Worm (Caenorhabditis elegans) whole organism, L4 larva: ENCODE measurements around the gene memi-2.
A peak's percentile ranks its signal among the peaks of the same experiment; 100 is the strongest.

ENCODE experiments used
- D1046.2 ChIP-seq: fragments of 200-800 bp; sonication (Bioruptor generic); IDR thresholded peaks from 2 replicates; pipeline ENCODE4 v1.3.6; 2022; ENCODE audit warnings: missing genetic modification characterization, missing compliant biosample characterization
- F10B5.3 ChIP-seq: sonication (generic microtip); optimal IDR thresholded peaks from 2 replicates; lab custom pipeline; 2016; ENCODE audit warnings: mild to moderate bottlenecking, missing genetic modification characterization, missing compliant biosample characterization
- F26F4.8 ChIP-seq: fragments of 200-800 bp; sonication (Bioruptor generic); conservative IDR thresholded peaks from 2 replicates; pipeline ENCODE4 v1.3.6; 2022; ENCODE audit warnings: missing genetic modification characterization, missing compliant biosample characterization
- F44E2.7 ChIP-seq: fragments of 200-800 bp; sonication (Bioruptor generic); IDR thresholded peaks from 2 replicates; pipeline ENCODE4 v2.1.2; 2022; ENCODE audit warnings: missing genetic modification characterization, missing compliant biosample characterization
- F49E8.2 ChIP-seq: sonication (generic microtip); optimal IDR thresholded peaks from 2 replicates; lab custom pipeline; 2016; ENCODE audit warnings: missing compliant biosample characterization, mild to moderate bottlenecking, missing genetic modification characterization, borderline replicate concordance
- R02D3.7 ChIP-seq: fragments of 150-350 bp; sonication (generic microtip); optimal IDR thresholded peaks from 3 replicates; lab custom pipeline; 2014; ENCODE audit warnings: missing biosample characterization, missing genetic modification characterization
- T26A8.4 ChIP-seq: fragments of 200-800 bp; sonication (Bioruptor generic); IDR thresholded peaks from 2 replicates; pipeline ENCODE4 v1.3.6; 2022; ENCODE audit warnings: missing genetic modification characterization, missing compliant biosample characterization
- Y105C5A.15 ChIP-seq: fragments of 200-800 bp; sonication (Bioruptor generic); IDR thresholded peaks from 2 replicates; pipeline ENCODE4 v1.3.6; 2022; ENCODE audit warnings: missing genetic modification characterization, missing compliant biosample characterization
- Y48G9A.11 ChIP-seq: fragments of 200-800 bp; sonication (Bioruptor generic); IDR thresholded peaks from 2 replicates; pipeline ENCODE4 v1.3.6; 2022; ENCODE audit warnings: missing genetic modification reagents, missing genetic modification characterization, missing compliant biosample characterization
- Y5F2A.4 ChIP-seq: fragments of 200-800 bp; sonication (Bioruptor generic); optimal IDR thresholded peaks from 2 replicates; lab custom pipeline; 2018; ENCODE audit warnings: mild to moderate bottlenecking, missing genetic modification characterization, missing compliant biosample characterization
- ZK337.2 ChIP-seq: fragments of 200-800 bp; sonication (Bioruptor generic); IDR thresholded peaks from 2 replicates; pipeline ENCODE4 v1.3.6; 2022; ENCODE audit warnings: missing genetic modification reagents, missing genetic modification characterization, missing compliant biosample characterization
- ama-1 ChIP-seq: fragments of 150-350 bp; optimal IDR thresholded peaks from 2 replicates; lab custom pipeline; 2014; ENCODE audit warnings: inconsistent platforms, mixed read lengths
- arid-1 ChIP-seq: fragments of 200-800 bp; sonication (Bioruptor generic); conservative IDR thresholded peaks from 2 replicates; pipeline ENCODE4 v1.3.6; 2022; ENCODE audit warnings: missing genetic modification reagents, missing genetic modification characterization, missing compliant biosample characterization
- ceh-32 ChIP-seq: sonication (generic microtip); optimal IDR thresholded peaks from 2 replicates; lab custom pipeline; 2016; ENCODE audit warnings: mild to moderate bottlenecking, missing genetic modification characterization, missing compliant biosample characterization; ENCODE audit not compliant: poor library complexity
- ceh-62 ChIP-seq: sonication (generic microtip); optimal IDR thresholded peaks from 2 replicates; lab custom pipeline; 2017; ENCODE audit warnings: missing biosample characterization, missing genetic modification characterization
- daf-12 ChIP-seq: fragments of 150-350 bp; optimal IDR thresholded peaks from 2 replicates; lab custom pipeline; 2014; ENCODE audit warnings: missing biosample characterization, missing genetic modification reagents, missing genetic modification characterization
- daf-19 ChIP-seq: fragments of 200-800 bp; sonication (Bioruptor generic); conservative IDR thresholded peaks from 2 replicates; pipeline ENCODE4 v1.3.6; 2022; ENCODE audit warnings: missing genetic modification characterization, missing compliant biosample characterization
- daf-8 ChIP-seq: fragments of 200-800 bp; sonication (Bioruptor generic); IDR thresholded peaks from 2 replicates; pipeline ENCODE4 v1.3.6; 2022; ENCODE audit warnings: missing genetic modification characterization, missing compliant biosample characterization
- dmd-8 ChIP-seq: fragments of 200-800 bp; sonication (Bioruptor generic); IDR thresholded peaks from 2 replicates; pipeline ENCODE4 v1.3.6; 2022; ENCODE audit warnings: missing genetic modification characterization, missing compliant biosample characterization
- dmd-9 ChIP-seq: fragments of 200-800 bp; sonication (Bioruptor generic); IDR thresholded peaks from 2 replicates; pipeline ENCODE4 v1.3.6; 2022; ENCODE audit warnings: missing genetic modification reagents, missing genetic modification characterization, missing compliant biosample characterization
- dve-1 ChIP-seq: sonication (generic microtip); optimal IDR thresholded peaks from 2 replicates; lab custom pipeline; 2017; ENCODE audit warnings: antibody characterized with exemption, mild to moderate bottlenecking, missing genetic modification characterization, missing compliant biosample characterization; ENCODE audit not compliant: insufficient read depth
- fos-1 ChIP-seq: fragments of 150-350 bp; optimal IDR thresholded peaks from 2 replicates; lab custom pipeline; 2014; ENCODE audit warnings: missing biosample characterization, missing genetic modification characterization
- gei-8 ChIP-seq: fragments of 200-800 bp; sonication (Bioruptor generic); optimal IDR thresholded peaks from 2 replicates; lab custom pipeline; 2018; ENCODE audit warnings: mild to moderate bottlenecking, missing genetic modification characterization, missing compliant biosample characterization
- hlh-11 ChIP-seq: fragments of 200-800 bp; sonication (Bioruptor generic); optimal IDR thresholded peaks from 2 replicates; lab custom pipeline; 2018; ENCODE audit warnings: mild to moderate bottlenecking, missing genetic modification characterization, missing compliant biosample characterization
- hlh-30 ChIP-seq: sonication (generic microtip); optimal IDR thresholded peaks from 2 replicates; lab custom pipeline; 2017; ENCODE audit warnings: antibody characterized with exemption, mild to moderate bottlenecking, missing genetic modification characterization, missing compliant biosample characterization; ENCODE audit not compliant: insufficient read depth
- lin-29 ChIP-seq: fragments of 200-800 bp; sonication (Bioruptor generic); IDR thresholded peaks from 2 replicates; pipeline ENCODE4 v1.3.6; 2022; ENCODE audit warnings: missing genetic modification reagents, missing genetic modification characterization, missing compliant biosample characterization
- lin-38 ChIP-seq: fragments of 200-800 bp; sonication (Bioruptor generic); IDR thresholded peaks from 2 replicates; pipeline ENCODE4 v1.3.6; 2022; ENCODE audit warnings: missing genetic modification reagents, missing genetic modification characterization, missing compliant biosample characterization
- madf-9 ChIP-seq: fragments of 200-800 bp; sonication (Bioruptor generic); conservative IDR thresholded peaks from 2 replicates; pipeline ENCODE4 v1.3.6; 2022; ENCODE audit warnings: missing genetic modification reagents, missing genetic modification characterization, missing compliant biosample characterization
- mdl-1 ChIP-seq, 2 experiments: fragments of 150-350 bp in 1 of 2; sonication (generic microtip) in 1 of 2; optimal IDR thresholded peaks; 2 replicates each; lab custom pipeline; 2014 to 2017; ENCODE audit warnings: missing biosample characterization in 2 of 2, missing genetic modification characterization in 2 of 2
- mes-2 ChIP-seq: sonication (generic microtip); optimal IDR thresholded peaks from 2 replicates; lab custom pipeline; 2016; ENCODE audit warnings: missing genotype, mild to moderate bottlenecking, missing genetic modification characterization, missing compliant biosample characterization; ENCODE audit not compliant: poor library complexity, severe bottlenecking
- mxl-2 ChIP-seq: fragments of 200-800 bp; sonication (Bioruptor generic); conservative IDR thresholded peaks from 2 replicates; pipeline ENCODE4 v1.3.6; 2022; ENCODE audit warnings: missing genetic modification reagents, missing genetic modification characterization, missing compliant biosample characterization
- mxl-3 ChIP-seq: fragments of 200-800 bp; sonication (Bioruptor generic); optimal IDR thresholded peaks from 2 replicates; lab custom pipeline; 2018; ENCODE audit warnings: mild to moderate bottlenecking, missing genetic modification characterization, missing compliant biosample characterization
- nhr-11 ChIP-seq: fragments of 150-350 bp; optimal IDR thresholded peaks from 2 replicates; lab custom pipeline; 2014; ENCODE audit warnings: missing biosample characterization, missing genetic modification characterization
- nhr-111 ChIP-seq: fragments of 200-800 bp; sonication (Bioruptor generic); optimal IDR thresholded peaks from 2 replicates; lab custom pipeline; 2018; ENCODE audit warnings: mild to moderate bottlenecking, missing genetic modification characterization, missing compliant biosample characterization
- nhr-28 ChIP-seq: fragments of 150-350 bp; optimal IDR thresholded peaks from 2 replicates; lab custom pipeline; 2014; ENCODE audit warnings: missing biosample characterization, missing genetic modification characterization
- nhr-41 ChIP-seq: fragments of 200-800 bp; sonication (Bioruptor generic); IDR thresholded peaks from 2 replicates; pipeline ENCODE4 v1.3.6; 2022; ENCODE audit warnings: missing genetic modification reagents, missing genetic modification characterization, missing compliant biosample characterization
- nhr-76 ChIP-seq: fragments of 150-350 bp; optimal IDR thresholded peaks from 2 replicates; lab custom pipeline; 2014; ENCODE audit warnings: missing biosample characterization, missing genetic modification characterization
- nhr-77 ChIP-seq: fragments of 150-350 bp; optimal IDR thresholded peaks from 2 replicates; lab custom pipeline; 2014; ENCODE audit warnings: missing biosample characterization, missing genetic modification characterization
- pha-4 ChIP-seq, 2 experiments: fragments of 150-350 bp in 1 of 2; fragments of 200-800 bp in 1 of 2; sonication (Bioruptor generic) in 1 of 2; IDR thresholded peaks in 1 of 2; optimal IDR thresholded peaks in 1 of 2; 2 replicates each; pipeline versions ENCODE4 v1.3.6 to Lab custom; 2014 to 2022; ENCODE audit warnings: missing genetic modification characterization in 2 of 2, missing genetic modification reagents in 2 of 2, missing biosample characterization in 1 of 2, missing compliant biosample characterization in 1 of 2
- php-3 ChIP-seq: fragments of 200-800 bp; sonication (Bioruptor generic); IDR thresholded peaks from 2 replicates; pipeline ENCODE4 v1.3.6; 2022; ENCODE audit warnings: missing genetic modification reagents, missing genetic modification characterization, missing compliant biosample characterization
- pqm-1 ChIP-seq: sonication (generic microtip); optimal IDR thresholded peaks from 2 replicates; lab custom pipeline; 2017; ENCODE audit warnings: missing biosample characterization, missing genetic modification characterization
- set-16 ChIP-seq: fragments of 200-800 bp; sonication (Bioruptor generic); IDR thresholded peaks from 2 replicates; pipeline ENCODE4 v1.3.6; 2022; ENCODE audit warnings: missing genetic modification reagents, missing genetic modification characterization, missing compliant biosample characterization
- snpc-1.2 ChIP-seq: fragments of 200-800 bp; sonication (Bioruptor generic); IDR thresholded peaks from 2 replicates; pipeline ENCODE4 v1.3.6; 2022; ENCODE audit warnings: missing genetic modification reagents, missing genetic modification characterization, missing compliant biosample characterization
- snpc-4 ChIP-seq: fragments of 150-350 bp; optimal IDR thresholded peaks from 2 replicates; lab custom pipeline; 2014; ENCODE audit warnings: missing biosample characterization, missing genetic modification characterization
- spr-1 ChIP-seq: sonication (generic microtip); optimal IDR thresholded peaks from 2 replicates; lab custom pipeline; 2016; ENCODE audit warnings: mild to moderate bottlenecking, missing genetic modification characterization, missing compliant biosample characterization
- unc-39 ChIP-seq: sonication (generic microtip); optimal IDR thresholded peaks from 2 replicates; lab custom pipeline; 2017; ENCODE audit warnings: missing biosample characterization, missing genetic modification characterization
- unc-62 ChIP-seq, 3 experiments: fragments of 150-350 bp in 1 of 3; sonication (generic microtip); optimal IDR thresholded peaks in 2 of 3; peaks in 1 of 3; 1 replicate in 1 of 3; 2 replicates in 2 of 3; lab custom pipeline; 2014 to 2017; ENCODE audit warnings: missing biosample characterization in 3 of 3, missing genetic modification characterization in 3 of 3, missing genetic modification reagents in 3 of 3, missing genotype in 1 of 3
- zag-1 ChIP-seq: fragments of 150-350 bp; optimal IDR thresholded peaks from 2 replicates; lab custom pipeline; 2014; ENCODE audit warnings: missing biosample characterization, missing genetic modification characterization
- zip-2 ChIP-seq: fragments of 150-350 bp; optimal IDR thresholded peaks from 2 replicates; lab custom pipeline; 2014; ENCODE audit warnings: missing biosample characterization, missing genetic modification characterization
- ztf-11 ChIP-seq: fragments of 150-350 bp; optimal IDR thresholded peaks from 2 replicates; lab custom pipeline; 2014; ENCODE audit warnings: missing biosample characterization, missing genetic modification characterization

The memi-2 gene

DNA sequence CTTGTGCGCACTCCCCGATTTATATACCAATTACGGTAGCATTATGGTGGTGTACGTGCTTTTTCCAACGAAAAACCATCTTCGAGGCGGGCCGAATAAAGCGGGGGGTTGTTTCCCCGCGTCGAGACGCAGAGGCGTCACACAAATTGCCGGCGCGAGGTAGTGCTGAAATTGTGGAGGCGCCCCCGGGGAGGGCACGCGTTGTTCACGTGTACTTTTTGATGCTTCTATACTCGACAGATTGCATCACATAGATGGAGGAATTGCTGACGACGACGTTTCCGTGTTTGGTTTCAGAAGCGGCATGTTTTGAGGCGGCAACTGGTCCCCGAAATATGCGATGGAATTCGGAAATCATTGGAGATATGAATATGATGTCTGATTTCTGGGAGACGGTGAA, 5.1 kb downstream of the memi-2 start:
- 0 out of 2 replicates have a peak, but pooled peaks have one; percentile 4 for TF ChIP-seq D1046.2 (GFP tag; lab: Robert Waterston, UW)
- TF ChIP-seq nhr-28 (tag; lab: Kevin White, UChicago) = peak; percentile 76
- TF ChIP-seq ceh-62 = no peak
- TF ChIP-seq mxl-3 (GFP tag; lab: Kevin White, UChicago) = peak; percentile 92
- TF ChIP-seq ama-1 = no peak
- 0 out of 2 replicates have a peak, but pooled peaks have one; percentile 50 for TF ChIP-seq dmd-8 (GFP tag; lab: Robert Waterston, UW)
- peak; percentile 75 for TF ChIP-seq pha-4 (GFP tag; IDR thresholded peaks at IDR 0.05; lab: Robert Waterston, UW)
- TF ChIP-seq pha-4 (tag; optimal IDR thresholded peaks at IDR 0.05; lab: Kevin White, UChicago) = no peak
- TF ChIP-seq mes-2 (tag; lab: Kevin White, UChicago) = peak; percentile 66
- TF ChIP-seq php-3 (GFP tag; lab: Robert Waterston, UW) = peak; percentile 68
- peak; percentile 67 for TF ChIP-seq T26A8.4 (GFP tag; lab: Robert Waterston, UW)
- TF ChIP-seq ztf-11 (tag; lab: Kevin White, UChicago) = no peak
- no peak for TF ChIP-seq nhr-41 (GFP tag; lab: Robert Waterston, UW)
- peak; percentile 16; the same call in 1 of the 2 replicates for TF ChIP-seq lin-29 (GFP tag; lab: Robert Waterston, UW)
- no peak for TF ChIP-seq zip-2 (tag; lab: Kevin White, UChicago)
- peak; percentile 85 for TF ChIP-seq madf-9 (GFP tag; lab: Robert Waterston, UW)
- TF ChIP-seq zag-1 (tag; lab: Kevin White, UChicago) = no peak
- no peak for TF ChIP-seq snpc-4 (tag; lab: Kevin White, UChicago)
- no peak for TF ChIP-seq daf-12 (tag; lab: Kevin White, UChicago)
- no peak for TF ChIP-seq daf-8 (GFP tag; lab: Robert Waterston, UW)
- no peak for TF ChIP-seq R02D3.7
- TF ChIP-seq mxl-2 (GFP tag; lab: Robert Waterston, UW) = peak; percentile 100
- TF ChIP-seq fos-1 (tag; lab: Kevin White, UChicago) = no peak
- TF ChIP-seq Y5F2A.4 (GFP tag; lab: Kevin White, UChicago) = no peak
- TF ChIP-seq nhr-76 (tag; lab: Kevin White, UChicago) = no peak
- TF ChIP-seq unc-39 (tag; lab: Kevin White, UChicago) = no peak
- TF ChIP-seq dmd-9 (GFP tag; lab: Robert Waterston, UW) = no peak
- no peak for TF ChIP-seq F44E2.7
- no peak for TF ChIP-seq F49E8.2 (tag; lab: Kevin White, UChicago)
- TF ChIP-seq mdl-1 (tag; optimal IDR thresholded peaks at IDR 0.05; lab: Kevin White, UChicago) = peak; percentile 84 to 92
- TF ChIP-seq gei-8 (GFP tag; lab: Kevin White, UChicago) = peak; percentile 69
- no peak for TF ChIP-seq F26F4.8
- TF ChIP-seq Y105C5A.15 (GFP tag; lab: Robert Waterston, UW) = no peak
- TF ChIP-seq hlh-11 (tag; lab: Kevin White, UChicago) = peak; percentile 97
- TF ChIP-seq unc-62 (GFP tag; optimal IDR thresholded peaks at IDR 0.05 in 1 of 2; lab: Kevin White, UChicago) = peak in 1 of 2 experiments; percentile 50
- TF ChIP-seq unc-62 (tag; optimal IDR thresholded peaks at IDR 0.05; lab: Kevin White, UChicago) = no peak
- TF ChIP-seq arid-1 (GFP tag; lab: Robert Waterston, UW) = 0 out of 2 replicates have a peak, but pooled peaks have one; percentile 37
- peak; percentile 75 for TF ChIP-seq lin-38
- TF ChIP-seq nhr-111 (GFP tag; lab: Kevin White, UChicago) = no peak
- peak; percentile 84 for TF ChIP-seq nhr-11 (tag; lab: Kevin White, UChicago)
- no peak for TF ChIP-seq snpc-1.2 (GFP tag; lab: Robert Waterston, UW)
- TF ChIP-seq ceh-32 = no peak
- no peak for TF ChIP-seq F10B5.3 (tag; lab: Kevin White, UChicago)
- TF ChIP-seq hlh-30 (tag; lab: Kevin White, UChicago) = peak; percentile 95
- TF ChIP-seq spr-1 = peak; percentile 55
- TF ChIP-seq nhr-77 (tag; lab: Kevin White, UChicago) = peak; percentile 70
- TF ChIP-seq set-16 (GFP tag; lab: Robert Waterston, UW) = peak; percentile 87
- no peak for TF ChIP-seq daf-19
- peak; percentile 95 for TF ChIP-seq dve-1
- TF ChIP-seq Y48G9A.11 (GFP tag; lab: Robert Waterston, UW) = no peak
- TF ChIP-seq ZK337.2 (GFP tag; lab: Robert Waterston, UW) = no peak
- no peak for TF ChIP-seq pqm-1 (tag; lab: Kevin White, UChicago)
